Worm (Caenorhabditis elegans): Measurements from ENCODE around the gene srx-45.

srx-45 gene

DNA sequence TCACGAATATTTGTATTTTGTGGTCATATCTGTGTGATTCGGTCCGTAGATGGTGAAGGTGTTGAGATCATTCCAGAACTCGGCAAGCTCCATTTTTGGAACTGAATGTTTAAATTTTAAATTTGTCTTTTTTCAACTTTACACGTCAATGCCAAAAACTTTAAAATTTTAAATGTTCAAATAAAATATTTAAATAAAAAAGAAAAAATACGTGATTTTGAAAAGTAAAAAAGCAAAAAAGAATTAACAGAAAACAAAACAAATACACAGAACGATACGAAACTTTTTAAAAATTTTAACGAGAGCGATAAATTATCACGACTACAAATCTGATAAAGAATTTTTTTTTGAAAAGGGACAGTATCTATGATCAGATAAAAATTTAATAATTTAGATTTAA, 27.7 kb upstream of the srx-45 start, which contains the start of gene elo-4:
Gene elo-4, minus strand, starts transcription at position 101 of the 400 bp plus-strand sequence.
- no peak for TF ChIP-seq ztf-23 (GFP tag; IDR thresholded peaks at IDR 0.05)

DNA sequence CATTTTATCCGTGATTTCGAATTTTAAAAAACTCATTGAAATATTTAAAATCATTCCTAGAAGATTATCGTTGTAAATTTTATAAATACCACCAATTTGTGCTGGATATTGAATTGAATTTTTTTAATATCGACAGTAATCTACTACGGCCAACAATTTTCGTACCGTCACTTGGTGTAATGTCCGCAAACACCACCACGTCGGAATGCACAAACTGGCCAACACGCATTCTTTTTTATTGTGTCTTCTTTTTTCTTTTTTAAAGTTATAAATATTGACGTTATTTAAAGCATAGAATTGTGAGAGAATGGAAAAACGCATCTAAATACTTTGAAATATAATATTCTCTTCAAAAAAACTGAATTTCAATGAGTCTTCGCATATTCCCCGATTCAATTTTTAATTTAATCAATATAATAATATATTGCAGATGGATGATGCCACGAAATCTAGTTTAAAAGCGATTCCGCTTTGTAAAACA, 24.6 kb upstream of the srx-45 start, which contains the start of gene ufc-1:
Gene ufc-1, plus strand, starts transcription at position 431 of the 481 bp plus-strand sequence.
- TF ChIP-seq T22C8.4 (GFP tag; IDR thresholded peaks at IDR 0.05) (no peak), med-1 (GFP tag; optimal IDR thresholded peaks at IDR 0.05; ENCODE audit: insufficient read depth) (no peak), ztf-23 (GFP tag; IDR thresholded peaks at IDR 0.05) (no peak), flt-1 (GFP tag; IDR thresholded peaks at IDR 0.05) (no peak), ref-1 (GFP tag; conservative IDR thresholded peaks at IDR 0.05) (no peak), ztf-29 (GFP tag; IDR thresholded peaks at IDR 0.05) (no peak), klf-2 (GFP tag; conservative IDR thresholded peaks at IDR 0.05) (no peak), cog-1 (tag; optimal IDR thresholded peaks at IDR 0.05) (no peak), tab-1 (GFP tag; IDR thresholded peaks at IDR 0.05) (no peak)

DNA sequence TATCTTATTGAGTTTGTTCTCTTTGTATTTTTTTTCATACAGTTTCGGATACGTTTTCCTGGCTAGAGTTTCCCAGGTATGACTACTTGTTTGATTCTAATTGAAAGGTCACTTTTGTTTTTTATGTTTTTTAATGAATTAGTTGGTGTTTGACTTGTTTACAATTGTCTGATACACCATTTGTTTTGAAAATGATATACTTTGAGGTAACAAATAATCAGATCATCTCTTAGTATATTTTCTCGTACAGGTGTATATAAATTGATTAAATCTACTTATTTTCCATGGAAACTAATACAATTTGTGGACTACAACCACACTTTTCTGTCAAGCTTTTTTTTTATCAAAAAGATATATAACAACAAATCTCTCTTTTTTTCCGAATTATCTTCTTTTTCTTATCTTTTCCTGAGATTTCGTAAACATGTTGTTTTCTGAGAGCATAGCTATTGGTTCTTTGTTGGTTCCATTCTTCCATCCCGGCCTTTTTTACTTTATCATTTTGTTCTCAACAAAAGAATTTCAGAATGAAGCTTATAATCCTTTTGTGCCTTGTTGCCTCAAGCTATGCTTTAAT, 23.4 kb upstream of the srx-45 start, which contains the start of gene ttr-5:
Gene ttr-5, plus strand, starts transcription at position 527 of the 577 bp plus-strand sequence.
- no peak for TF ChIP-seq tab-1 (GFP tag; IDR thresholded peaks at IDR 0.05)
- TF ChIP-seq klf-2 (GFP tag; conservative IDR thresholded peaks at IDR 0.05), result no peak
- no peak for TF ChIP-seq ztf-29 (GFP tag; IDR thresholded peaks at IDR 0.05)
- TF ChIP-seq ref-1 (GFP tag; conservative IDR thresholded peaks at IDR 0.05), result no peak
- no peak for TF ChIP-seq flt-1 (GFP tag; IDR thresholded peaks at IDR 0.05)
- no peak for TF ChIP-seq cog-1 (tag; optimal IDR thresholded peaks at IDR 0.05)

DNA sequence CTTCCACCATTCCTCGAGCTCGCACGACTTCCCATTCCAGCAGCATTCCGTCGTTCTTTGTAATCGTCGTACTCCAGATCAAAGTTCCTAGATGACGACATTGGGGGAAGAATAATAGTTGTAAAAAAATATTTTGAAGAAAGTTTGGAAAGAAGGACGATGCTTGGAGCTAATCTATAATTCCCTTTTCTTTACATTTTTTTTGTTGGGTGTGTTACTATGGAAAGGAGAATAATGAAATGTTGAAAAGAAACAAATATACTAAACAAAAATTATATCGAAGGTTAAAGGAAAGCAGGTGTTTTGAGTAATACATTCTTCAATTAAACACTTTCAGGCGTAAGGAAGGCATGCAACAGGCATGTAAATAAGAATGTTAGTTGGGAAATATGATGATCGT, 22.8 kb upstream of the srx-45 start, which contains the start of gene C40H1.3:
Gene C40H1.3, minus strand, starts transcription at position 101 of the 400 bp plus-strand sequence.
- no peak for TF ChIP-seq flt-1 (GFP tag; IDR thresholded peaks at IDR 0.05)
- TF ChIP-seq ref-1 (GFP tag; conservative IDR thresholded peaks at IDR 0.05), result no peak
- TF ChIP-seq klf-2 (GFP tag; conservative IDR thresholded peaks at IDR 0.05), result no peak
- no peak for TF ChIP-seq cog-1 (tag; optimal IDR thresholded peaks at IDR 0.05)
- no peak for TF ChIP-seq ztf-29 (GFP tag; IDR thresholded peaks at IDR 0.05)
- no peak for TF ChIP-seq ztf-23 (GFP tag; IDR thresholded peaks at IDR 0.05)
- no peak for TF ChIP-seq T22C8.4 (GFP tag; IDR thresholded peaks at IDR 0.05)
- TF ChIP-seq med-1 (GFP tag; optimal IDR thresholded peaks at IDR 0.05; ENCODE audit: insufficient read depth), result no peak
- no peak for TF ChIP-seq tab-1 (GFP tag; IDR thresholded peaks at IDR 0.05)

DNA sequence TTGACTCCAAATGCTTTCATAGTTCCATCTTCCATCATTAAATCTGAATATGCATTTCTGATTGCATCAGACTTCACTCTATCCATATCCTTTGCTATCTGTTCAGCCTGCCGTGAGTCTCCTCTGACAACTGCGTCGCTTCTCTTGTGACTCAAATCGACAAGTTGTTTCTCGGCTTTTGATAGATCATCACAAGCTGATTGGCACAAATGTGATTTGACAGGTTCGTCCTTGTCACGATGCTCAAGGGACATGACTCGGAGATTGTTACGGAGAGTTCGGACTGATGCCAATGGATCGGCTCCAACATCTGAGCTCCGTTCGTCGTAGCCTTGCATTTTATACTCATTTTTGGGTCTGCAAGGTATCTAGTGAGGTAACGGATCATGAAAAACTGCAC, 22.2 kb upstream of the srx-45 start:
- TF ChIP-seq T22C8.4 (GFP tag; IDR thresholded peaks at IDR 0.05), result no peak
- TF ChIP-seq ref-1 (GFP tag; conservative IDR thresholded peaks at IDR 0.05), result no peak
- no peak for TF ChIP-seq med-1 (GFP tag; optimal IDR thresholded peaks at IDR 0.05; ENCODE audit: insufficient read depth)
- no peak for TF ChIP-seq tab-1 (GFP tag; IDR thresholded peaks at IDR 0.05)
- TF ChIP-seq cog-1 (tag; optimal IDR thresholded peaks at IDR 0.05), result no peak
- no peak for TF ChIP-seq ztf-23 (GFP tag; IDR thresholded peaks at IDR 0.05)

DNA sequence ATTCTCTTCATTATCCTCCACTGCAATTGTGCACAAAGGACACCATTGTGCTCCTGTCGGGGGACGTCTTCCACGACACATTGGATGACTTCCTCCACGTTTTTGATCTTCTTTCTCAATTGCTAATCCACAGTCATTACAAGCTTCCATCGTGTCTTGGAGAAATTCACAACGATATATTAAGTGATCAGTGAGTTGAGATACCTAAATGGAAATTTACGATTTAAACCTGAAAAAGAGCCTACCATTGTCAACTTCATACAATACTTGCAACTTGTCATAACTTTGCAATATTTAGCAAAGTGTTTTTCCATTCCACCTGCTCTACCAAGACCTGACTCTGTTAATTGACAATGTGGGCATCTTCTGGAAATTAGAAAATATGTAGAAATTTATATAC, 21.4 kb upstream of the srx-45 start:
- TF ChIP-seq tab-1 (GFP tag; IDR thresholded peaks at IDR 0.05) (no peak), klf-2 (GFP tag; conservative IDR thresholded peaks at IDR 0.05) (no peak), ref-1 (GFP tag; conservative IDR thresholded peaks at IDR 0.05) (no peak), ztf-29 (GFP tag; IDR thresholded peaks at IDR 0.05) (no peak), med-1 (GFP tag; optimal IDR thresholded peaks at IDR 0.05; ENCODE audit: insufficient read depth) (no peak), cog-1 (tag; optimal IDR thresholded peaks at IDR 0.05) (no peak), T22C8.4 (GFP tag; IDR thresholded peaks at IDR 0.05) (no peak), ztf-23 (GFP tag; IDR thresholded peaks at IDR 0.05) (no peak), flt-1 (GFP tag; IDR thresholded peaks at IDR 0.05) (no peak)

DNA sequence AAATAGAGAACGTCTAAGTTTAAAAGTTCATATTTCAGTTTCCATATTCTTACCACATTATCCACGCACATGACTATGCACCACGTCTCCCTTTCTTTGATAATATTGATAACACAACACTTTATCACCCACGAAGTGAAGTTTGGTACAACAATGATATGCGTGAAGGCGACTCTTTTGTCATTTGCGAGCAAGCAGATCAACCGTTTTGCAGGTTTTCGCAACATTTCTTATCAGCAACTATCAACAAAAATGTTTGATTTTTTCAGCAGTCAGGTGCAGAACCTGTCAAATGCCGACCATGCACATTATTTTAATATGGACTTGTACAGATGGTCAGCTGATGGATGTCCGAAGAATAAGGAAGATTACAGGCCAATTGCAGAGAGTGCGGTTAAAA, 20.0 kb upstream of the srx-45 start:
- no peak for TF ChIP-seq cog-1 (tag; optimal IDR thresholded peaks at IDR 0.05)
- TF ChIP-seq klf-2 (GFP tag; conservative IDR thresholded peaks at IDR 0.05), result no peak
- no peak for TF ChIP-seq ztf-23 (GFP tag; IDR thresholded peaks at IDR 0.05)

DNA sequence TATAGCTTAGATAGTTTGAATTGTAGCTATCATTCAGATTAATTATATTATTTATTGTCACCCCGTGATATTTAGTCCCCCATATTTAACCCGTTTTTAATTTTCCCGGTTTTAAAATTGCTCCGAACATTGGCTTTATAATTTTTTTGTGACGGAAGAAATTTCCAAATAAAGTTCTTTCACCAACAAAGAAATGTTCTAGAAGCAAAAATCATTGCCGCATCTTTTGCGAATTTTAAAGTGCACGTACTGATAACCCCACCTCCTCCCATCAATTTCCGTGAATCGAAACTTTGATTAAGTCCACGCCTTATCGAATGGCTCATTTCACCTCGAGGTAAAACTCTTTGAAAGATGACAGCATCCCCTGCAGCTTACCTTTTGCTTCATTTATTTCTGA, 18.2 kb upstream of the srx-45 start, which contains the start of gene C40H1.7:
Gene C40H1.7, plus strand, starts transcription at position 301 of the 400 bp plus-strand sequence.
- TF ChIP-seq T22C8.4 (GFP tag; IDR thresholded peaks at IDR 0.05), result no peak
- TF ChIP-seq flt-1 (GFP tag; IDR thresholded peaks at IDR 0.05), result no peak
- no peak for TF ChIP-seq tab-1 (GFP tag; IDR thresholded peaks at IDR 0.05)
- TF ChIP-seq ztf-29 (GFP tag; IDR thresholded peaks at IDR 0.05), result no peak
- TF ChIP-seq klf-2 (GFP tag; conservative IDR thresholded peaks at IDR 0.05), result no peak
- no peak for TF ChIP-seq ztf-23 (GFP tag; IDR thresholded peaks at IDR 0.05)
- TF ChIP-seq ref-1 (GFP tag; conservative IDR thresholded peaks at IDR 0.05), result no peak
- no peak for TF ChIP-seq med-1 (GFP tag; optimal IDR thresholded peaks at IDR 0.05; ENCODE audit: insufficient read depth)
- TF ChIP-seq cog-1 (tag; optimal IDR thresholded peaks at IDR 0.05), result no peak

DNA sequence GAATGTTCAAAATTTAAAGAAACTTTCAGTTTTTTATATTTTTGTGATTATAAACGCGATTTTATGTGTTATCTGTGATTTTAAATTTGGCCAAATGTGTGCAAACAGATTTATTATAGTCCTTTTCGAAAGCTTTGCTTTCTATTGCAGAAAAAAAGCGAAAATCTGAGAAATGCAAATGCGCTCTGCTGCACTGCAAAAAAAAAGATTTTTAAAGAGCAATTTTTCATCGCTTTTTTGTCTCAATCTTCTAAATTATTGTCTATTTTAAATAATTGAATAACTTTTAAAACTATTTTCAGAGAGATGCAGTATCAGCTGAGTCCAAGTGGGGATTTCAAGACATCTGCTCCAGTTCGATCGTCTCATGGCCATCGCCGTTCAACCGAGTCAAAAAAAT, 15.5 kb upstream of the srx-45 start, which contains the start of gene cpb-1:
Gene cpb-1, plus strand, starts transcription at position 301 of the 400 bp plus-strand sequence.
- TF ChIP-seq flt-1 (GFP tag; IDR thresholded peaks at IDR 0.05), result no peak

DNA sequence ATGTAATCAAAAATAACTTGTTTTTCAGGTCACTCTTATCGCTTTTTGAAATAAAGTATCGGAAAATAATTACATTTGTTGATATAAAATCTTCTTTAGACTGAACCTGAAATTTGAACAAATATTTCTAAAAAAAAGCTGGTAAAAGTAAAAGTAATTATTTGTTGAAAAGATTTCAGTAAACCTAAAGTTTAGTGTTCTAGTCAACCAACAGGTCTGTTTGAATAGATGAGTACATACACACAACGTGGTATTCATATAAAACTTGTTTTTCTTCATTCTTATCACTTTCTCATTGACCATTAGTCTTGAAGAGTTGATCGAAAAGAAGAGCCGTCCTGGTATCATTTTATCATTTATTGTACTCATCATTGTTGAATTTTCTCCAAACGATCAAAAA, 13.1 kb upstream of the srx-45 start, which contains the start of gene C40H1.9:
Gene C40H1.9, plus strand, starts transcription at position 301 of the 400 bp plus-strand sequence.
- no peak for TF ChIP-seq ztf-23 (GFP tag; IDR thresholded peaks at IDR 0.05)
- TF ChIP-seq tab-1 (GFP tag; IDR thresholded peaks at IDR 0.05), result no peak
- TF ChIP-seq klf-2 (GFP tag; conservative IDR thresholded peaks at IDR 0.05), result no peak
- TF ChIP-seq ztf-29 (GFP tag; IDR thresholded peaks at IDR 0.05), result no peak
- no peak for TF ChIP-seq T22C8.4 (GFP tag; IDR thresholded peaks at IDR 0.05)
- TF ChIP-seq flt-1 (GFP tag; IDR thresholded peaks at IDR 0.05), result no peak
- TF ChIP-seq ref-1 (GFP tag; conservative IDR thresholded peaks at IDR 0.05), result no peak
- no peak for TF ChIP-seq med-1 (GFP tag; optimal IDR thresholded peaks at IDR 0.05; ENCODE audit: insufficient read depth)
- no peak for TF ChIP-seq cog-1 (tag; optimal IDR thresholded peaks at IDR 0.05)

All from whole organism, midembryonic.